Worm (Caenorhabditis elegans) whole organism, L4 larva: Measurements from ENCODE around the gene cyn-8.
A peak's percentile ranks its signal among the peaks of the same experiment; 100 is the strongest.

Experiments used
- D1046.2 ChIP-seq: fragments of 200-800 bp; sonication (Bioruptor generic); IDR thresholded peaks from 2 replicates; pipeline ENCODE4 v1.3.6; 2022; ENCODE audit warnings: missing genetic modification characterization, missing compliant biosample characterization
- F26F4.8 ChIP-seq: fragments of 200-800 bp; sonication (Bioruptor generic); conservative IDR thresholded peaks from 2 replicates; pipeline ENCODE4 v1.3.6; 2022; ENCODE audit warnings: missing genetic modification characterization, missing compliant biosample characterization
- F44E2.7 ChIP-seq: fragments of 200-800 bp; sonication (Bioruptor generic); IDR thresholded peaks from 2 replicates; pipeline ENCODE4 v2.1.2; 2022; ENCODE audit warnings: missing genetic modification characterization, missing compliant biosample characterization
- T20F7.1 ChIP-seq: fragments of 200-800 bp; sonication (Bioruptor generic); optimal IDR thresholded peaks from 2 replicates; lab custom pipeline; 2018; ENCODE audit warnings: mild to moderate bottlenecking, missing genetic modification characterization, missing compliant biosample characterization
- T26A8.4 ChIP-seq: fragments of 200-800 bp; sonication (Bioruptor generic); IDR thresholded peaks from 2 replicates; pipeline ENCODE4 v1.3.6; 2022; ENCODE audit warnings: missing genetic modification characterization, missing compliant biosample characterization
- Y5F2A.4 ChIP-seq: fragments of 200-800 bp; sonication (Bioruptor generic); optimal IDR thresholded peaks from 2 replicates; lab custom pipeline; 2018; ENCODE audit warnings: mild to moderate bottlenecking, missing genetic modification characterization, missing compliant biosample characterization
- ZK337.2 ChIP-seq: fragments of 200-800 bp; sonication (Bioruptor generic); IDR thresholded peaks from 2 replicates; pipeline ENCODE4 v1.3.6; 2022; ENCODE audit warnings: missing genetic modification reagents, missing genetic modification characterization, missing compliant biosample characterization
- ZK546.5 ChIP-seq, 2 experiments: sonication (generic microtip); optimal IDR thresholded peaks; 2 replicates each; lab custom pipeline; 2017; ENCODE audit warnings: missing biosample characterization in 2 of 2, missing genetic modification characterization in 2 of 2
- aly-2 ChIP-seq: sonication (generic microtip); optimal IDR thresholded peaks from 2 replicates; lab custom pipeline; 2018; ENCODE audit warnings: missing biosample characterization, missing genetic modification characterization
- ceh-44 ChIP-seq: fragments of 200-800 bp; sonication (Bioruptor generic); IDR thresholded peaks from 2 replicates; pipeline ENCODE4 v1.3.6; 2022; ENCODE audit warnings: missing genetic modification reagents, missing genetic modification characterization, missing compliant biosample characterization
- ces-1 ChIP-seq: fragments of 150-350 bp; sonication (generic microtip); optimal IDR thresholded peaks from 4 replicates; lab custom pipeline; 2014; ENCODE audit warnings: missing biosample characterization, missing genetic modification reagents, missing genetic modification characterization
- ctbp-1 ChIP-seq: fragments of 200-800 bp; sonication (Bioruptor generic); IDR thresholded peaks from 2 replicates; pipeline ENCODE4 v1.3.6; 2022; ENCODE audit warnings: missing genetic modification reagents, missing genetic modification characterization, missing compliant biosample characterization
- daf-16 ChIP-seq, 3 experiments: sonication (generic microtip); optimal IDR thresholded peaks; 2 replicates each; lab custom pipeline; 2016 to 2017; ENCODE audit warnings: missing genetic modification characterization in 3 of 3, missing genetic modification reagents in 3 of 3, mild to moderate bottlenecking in 2 of 3, missing compliant biosample characterization in 2 of 3, missing biosample characterization in 1 of 3, moderate library complexity in 1 of 3
- daf-8 ChIP-seq: fragments of 200-800 bp; sonication (Bioruptor generic); IDR thresholded peaks from 2 replicates; pipeline ENCODE4 v1.3.6; 2022; ENCODE audit warnings: missing genetic modification characterization, missing compliant biosample characterization
- dmd-6 ChIP-seq: fragments of 200-800 bp; sonication (Bioruptor generic); IDR thresholded peaks from 2 replicates; pipeline ENCODE4 v1.3.6; 2022; ENCODE audit warnings: missing genetic modification reagents, missing genetic modification characterization, missing compliant biosample characterization
- dmd-8 ChIP-seq: fragments of 200-800 bp; sonication (Bioruptor generic); IDR thresholded peaks from 2 replicates; pipeline ENCODE4 v1.3.6; 2022; ENCODE audit warnings: missing genetic modification characterization, missing compliant biosample characterization
- dmd-9 ChIP-seq: fragments of 200-800 bp; sonication (Bioruptor generic); IDR thresholded peaks from 2 replicates; pipeline ENCODE4 v1.3.6; 2022; ENCODE audit warnings: missing genetic modification reagents, missing genetic modification characterization, missing compliant biosample characterization
- dpl-1 ChIP-seq: fragments of 150-350 bp; optimal IDR thresholded peaks from 2 replicates; lab custom pipeline; 2014; ENCODE audit warnings: missing biosample characterization, missing genetic modification reagents, missing genetic modification characterization
- egl-27 ChIP-seq: sonication (generic microtip); optimal IDR thresholded peaks from 3 replicates; lab custom pipeline; 2017; ENCODE audit warnings: missing biosample characterization, missing genetic modification reagents, missing genetic modification characterization
- fkh-10 ChIP-seq: fragments of 150-350 bp; optimal IDR thresholded peaks from 2 replicates; lab custom pipeline; 2014; ENCODE audit warnings: missing biosample characterization, missing genetic modification reagents, missing genetic modification characterization
- fos-1 ChIP-seq: fragments of 150-350 bp; optimal IDR thresholded peaks from 2 replicates; lab custom pipeline; 2014; ENCODE audit warnings: missing biosample characterization, missing genetic modification characterization
- hif-1 ChIP-seq, 2 experiments: sonication (generic microtip); optimal IDR thresholded peaks; 2 replicates each; lab custom pipeline; 2016 to 2017; ENCODE audit warnings: missing compliant biosample characterization in 2 of 2, missing genetic modification characterization in 2 of 2, missing genetic modification reagents in 2 of 2, missing genotype in 2 of 2, mild to moderate bottlenecking in 1 of 2
- hlh-11 ChIP-seq: fragments of 200-800 bp; sonication (Bioruptor generic); optimal IDR thresholded peaks from 2 replicates; lab custom pipeline; 2018; ENCODE audit warnings: mild to moderate bottlenecking, missing genetic modification characterization, missing compliant biosample characterization
- hlh-30 ChIP-seq: sonication (generic microtip); optimal IDR thresholded peaks from 2 replicates; lab custom pipeline; 2017; ENCODE audit warnings: antibody characterized with exemption, mild to moderate bottlenecking, missing genetic modification characterization, missing compliant biosample characterization; ENCODE audit not compliant: insufficient read depth
- lin-13 ChIP-seq: fragments of 150-350 bp; optimal IDR thresholded peaks from 2 replicates; lab custom pipeline; 2014; ENCODE audit warnings: missing biosample characterization, missing genetic modification reagents, missing genetic modification characterization
- lin-15B ChIP-seq: fragments of 150-350 bp; sonication (generic microtip); optimal IDR thresholded peaks from 3 replicates; lab custom pipeline; 2014; ENCODE audit warnings: missing biosample characterization, missing genetic modification characterization
- lin-38 ChIP-seq: fragments of 200-800 bp; sonication (Bioruptor generic); IDR thresholded peaks from 2 replicates; pipeline ENCODE4 v1.3.6; 2022; ENCODE audit warnings: missing genetic modification reagents, missing genetic modification characterization, missing compliant biosample characterization
- lir-3 ChIP-seq: sonication (generic microtip); optimal IDR thresholded peaks from 2 replicates; lab custom pipeline; 2016; ENCODE audit warnings: mild to moderate bottlenecking, missing genetic modification characterization, missing compliant biosample characterization
- madf-5 ChIP-seq, 2 experiments: fragments of 200-800 bp; sonication (Bioruptor generic); IDR thresholded peaks; 2 replicates each; pipeline ENCODE4 v1.3.6; 2022; ENCODE audit warnings: missing compliant biosample characterization in 2 of 2, missing genetic modification characterization in 2 of 2
- madf-9 ChIP-seq: fragments of 200-800 bp; sonication (Bioruptor generic); conservative IDR thresholded peaks from 2 replicates; pipeline ENCODE4 v1.3.6; 2022; ENCODE audit warnings: missing genetic modification reagents, missing genetic modification characterization, missing compliant biosample characterization
- mes-2 ChIP-seq: sonication (generic microtip); optimal IDR thresholded peaks from 2 replicates; lab custom pipeline; 2016; ENCODE audit warnings: missing genotype, mild to moderate bottlenecking, missing genetic modification characterization, missing compliant biosample characterization; ENCODE audit not compliant: poor library complexity, severe bottlenecking
- mxl-3 ChIP-seq: fragments of 200-800 bp; sonication (Bioruptor generic); optimal IDR thresholded peaks from 2 replicates; lab custom pipeline; 2018; ENCODE audit warnings: mild to moderate bottlenecking, missing genetic modification characterization, missing compliant biosample characterization
- nhr-10 ChIP-seq: fragments of 150-350 bp; optimal IDR thresholded peaks from 2 replicates; lab custom pipeline; 2014; ENCODE audit warnings: missing biosample characterization, missing genetic modification characterization
- nhr-237 ChIP-seq: sonication (generic microtip); optimal IDR thresholded peaks from 2 replicates; lab custom pipeline; 2017; ENCODE audit warnings: missing biosample characterization, missing genetic modification characterization
- nhr-28 ChIP-seq: fragments of 150-350 bp; optimal IDR thresholded peaks from 2 replicates; lab custom pipeline; 2014; ENCODE audit warnings: missing biosample characterization, missing genetic modification characterization
- php-3 ChIP-seq: fragments of 200-800 bp; sonication (Bioruptor generic); IDR thresholded peaks from 2 replicates; pipeline ENCODE4 v1.3.6; 2022; ENCODE audit warnings: missing genetic modification reagents, missing genetic modification characterization, missing compliant biosample characterization
- pqm-1 ChIP-seq: sonication (generic microtip); optimal IDR thresholded peaks from 2 replicates; lab custom pipeline; 2017; ENCODE audit warnings: missing biosample characterization, missing genetic modification characterization
- sdz-12 ChIP-seq: fragments of 200-800 bp; sonication (Bioruptor generic); optimal IDR thresholded peaks from 2 replicates; lab custom pipeline; 2018; ENCODE audit warnings: mild to moderate bottlenecking, missing genetic modification characterization, missing compliant biosample characterization
- snpc-1.2 ChIP-seq: fragments of 200-800 bp; sonication (Bioruptor generic); IDR thresholded peaks from 2 replicates; pipeline ENCODE4 v1.3.6; 2022; ENCODE audit warnings: missing genetic modification reagents, missing genetic modification characterization, missing compliant biosample characterization
- snpc-4 ChIP-seq: fragments of 150-350 bp; optimal IDR thresholded peaks from 2 replicates; lab custom pipeline; 2014; ENCODE audit warnings: missing biosample characterization, missing genetic modification characterization
- spr-3 ChIP-seq: fragments of 200-800 bp; sonication (Bioruptor generic); optimal IDR thresholded peaks from 2 replicates; lab custom pipeline; 2018; ENCODE audit warnings: mild to moderate bottlenecking, missing genetic modification characterization, missing compliant biosample characterization
- tag-97 ChIP-seq: fragments of 200-800 bp; sonication (Bioruptor generic); IDR thresholded peaks from 2 replicates; pipeline ENCODE4 v1.3.6; 2022; ENCODE audit warnings: missing genetic modification characterization, missing compliant biosample characterization
- tra-1 ChIP-seq: fragments of 200-800 bp; sonication (Bioruptor generic); IDR thresholded peaks from 2 replicates; pipeline ENCODE4 v1.3.6; 2022; ENCODE audit warnings: missing genetic modification reagents, missing genetic modification characterization, missing compliant biosample characterization
- unc-130 ChIP-seq: sonication (generic microtip); optimal IDR thresholded peaks from 2 replicates; lab custom pipeline; 2016; ENCODE audit warnings: missing genetic modification reagents, missing genetic modification characterization, missing compliant biosample characterization
- unc-62 ChIP-seq, 3 experiments: fragments of 150-350 bp in 1 of 3; sonication (generic microtip); optimal IDR thresholded peaks in 2 of 3; peaks in 1 of 3; 1 replicate in 1 of 3; 2 replicates in 2 of 3; lab custom pipeline; 2014 to 2017; ENCODE audit warnings: missing biosample characterization in 3 of 3, missing genetic modification characterization in 3 of 3, missing genetic modification reagents in 3 of 3, missing genotype in 1 of 3
- zfp-2 ChIP-seq: sonication (generic microtip); optimal IDR thresholded peaks from 2 replicates; lab custom pipeline; 2016; ENCODE audit warnings: mild to moderate bottlenecking, missing genetic modification characterization, missing compliant biosample characterization
- zfp-3 ChIP-seq: fragments of 200-800 bp; sonication (Bioruptor generic); conservative IDR thresholded peaks from 2 replicates; pipeline ENCODE4 v1.3.6; 2022; ENCODE audit warnings: missing genetic modification reagents, missing genetic modification characterization, missing compliant biosample characterization
- zip-11 ChIP-seq: fragments of 200-800 bp; sonication (Bioruptor generic); IDR thresholded peaks from 2 replicates; pipeline ENCODE4 v1.3.6; 2022; ENCODE audit warnings: missing genetic modification characterization, missing compliant biosample characterization
- ztf-11 ChIP-seq: fragments of 150-350 bp; optimal IDR thresholded peaks from 2 replicates; lab custom pipeline; 2014; ENCODE audit warnings: missing biosample characterization, missing genetic modification characterization
- ztf-7 ChIP-seq: fragments of 150-350 bp; optimal IDR thresholded peaks from 2 replicates; lab custom pipeline; 2014; ENCODE audit warnings: missing biosample characterization, missing genetic modification characterization

cyn-8 gene

ce11 chrX:8933508-8933907, 22.4 kb downstream of the cyn-8 start:
- no peak for TF ChIP-seq ZK337.2
- no peak for TF ChIP-seq lin-13
- TF ChIP-seq ces-1 = no peak
- TF ChIP-seq lir-3 = no peak
- no peak for TF ChIP-seq sdz-12 (GFP tag; lab: Kevin White, UChicago)
- TF ChIP-seq mes-2 = no peak
- TF ChIP-seq pqm-1 = no peak
- TF ChIP-seq hlh-11 (tag; lab: Kevin White, UChicago) = peak; percentile 29
- peak; percentile 20 for TF ChIP-seq mxl-3 (GFP tag; lab: Kevin White, UChicago)
- TF ChIP-seq fkh-10 = no peak
- TF ChIP-seq unc-130 (GFP tag; lab: Kevin White, UChicago) = no peak

- TF ChIP-seq T20F7.1 (GFP tag; lab: Kevin White, UChicago) (peak; percentile 4), lin-15B (no peak), dmd-8 (GFP tag; lab: Robert Waterston, UW) (no peak), tag-97 (GFP tag; lab: Robert Waterston, UW) (no peak), egl-27 (tag; lab: Kevin White, UChicago) (no peak), zfp-3 (GFP tag; lab: Robert Waterston, UW) (no peak), unc-62 (GFP tag; optimal IDR thresholded peaks at IDR 0.05 in 1 of 2; lab: Kevin White, UChicago) (peak in 1 of 2 experiments; percentile 52), unc-62 (tag; optimal IDR thresholded peaks at IDR 0.05; lab: Kevin White, UChicago) (no peak), nhr-28 (tag; lab: Kevin White, UChicago) (peak; percentile 50), ZK546.5 (tag; optimal IDR thresholded peaks at IDR 0.05; lab: Kevin White, UChicago) (no peak), lin-13 (no peak), snpc-4 (tag; lab: Kevin White, UChicago) (no peak), D1046.2 (GFP tag; lab: Robert Waterston, UW) (no peak), F26F4.8 (no peak), zip-11 (no peak), ztf-7 (tag; lab: Kevin White, UChicago) (no peak), spr-3 (GFP tag; lab: Kevin White, UChicago) (no peak), aly-2 (no peak), php-3 (GFP tag; lab: Robert Waterston, UW) (no peak), F44E2.7 (no peak), fos-1 (no peak), lin-38 (no peak), nhr-237 (tag; lab: Kevin White, UChicago) (no peak), zfp-2 (tag; lab: Kevin White, UChicago) (no peak), hlh-11 (tag; lab: Kevin White, UChicago) (peak; percentile 36), dmd-9 (GFP tag; lab: Robert Waterston, UW) (no peak), pqm-1 (peak; percentile 61), ceh-44 (GFP tag; lab: Robert Waterston, UW) (no peak), lir-3 (no peak), daf-16 (GFP tag; optimal IDR thresholded peaks at IDR 0.05; lab: Kevin White, UChicago) (no peak), daf-16 (tag; optimal IDR thresholded peaks at IDR 0.05; lab: Kevin White, UChicago) (peak; percentile 35), hlh-30 (no peak), T26A8.4 (GFP tag; lab: Robert Waterston, UW) (no peak), dpl-1 (no peak), hif-1 (tag; optimal IDR thresholded peaks at IDR 0.05; lab: Kevin White, UChicago) (no peak), snpc-1.2 (GFP tag; lab: Robert Waterston, UW) (no peak), dmd-6 (peak; percentile 40; the same call in 1 of the 2 replicates), madf-5 (GFP tag; IDR thresholded peaks at IDR 0.05; lab: Robert Waterston, UW) (no peak), ztf-11 (tag; lab: Kevin White, UChicago) (no peak), daf-8 (GFP tag; lab: Robert Waterston, UW) (no peak), madf-9 (GFP tag; lab: Robert Waterston, UW) (no peak), mxl-3 (GFP tag; lab: Kevin White, UChicago) (no peak), nhr-10 (tag; lab: Kevin White, UChicago) (no peak), tra-1 (GFP tag; lab: Robert Waterston, UW) (no peak), Y5F2A.4 (GFP tag; lab: Kevin White, UChicago) (no peak), ctbp-1 (GFP tag; lab: Robert Waterston, UW) (no peak)
Observed at ce11 chrX:8934246-8934645, 23.2 kb downstream of the cyn-8 start.
